Worm (Caenorhabditis elegans) whole organism, L3 larva: Measurements from ENCODE around the gene C14A11.6.

Source experiments
- lsy-12 ChIP-seq: sonication (generic microtip); optimal IDR thresholded peaks from 2 replicates; lab custom pipeline; 2016; ENCODE audit warnings: mild to moderate bottlenecking, missing genetic modification characterization, missing compliant biosample characterization
- mml-1 ChIP-seq: fragments of 150-350 bp; sonication (generic microtip); optimal IDR thresholded peaks from 3 replicates; lab custom pipeline; 2014; ENCODE audit warnings: missing biosample characterization, missing genetic modification characterization
- nhr-12 ChIP-seq: fragments of 150-350 bp; optimal IDR thresholded peaks from 2 replicates; lab custom pipeline; 2014; ENCODE audit warnings: missing biosample characterization, missing genetic modification characterization
- nhr-77 ChIP-seq: fragments of 150-350 bp; optimal IDR thresholded peaks from 2 replicates; lab custom pipeline; 2014; ENCODE audit warnings: missing biosample characterization, missing genetic modification characterization
- skn-1 ChIP-seq: fragments of 150-350 bp; optimal IDR thresholded peaks from 2 replicates; lab custom pipeline; 2014; ENCODE audit warnings: missing biosample characterization, missing genetic modification characterization
- unc-39 ChIP-seq: sonication (generic microtip); optimal IDR thresholded peaks from 4 replicates; lab custom pipeline; 2017; ENCODE audit warnings: missing biosample characterization, missing genetic modification characterization
- unc-62 ChIP-seq: fragments of 150-350 bp; sonication (generic microtip); optimal IDR thresholded peaks from 4 replicates; lab custom pipeline; 2014; ENCODE audit warnings: missing biosample characterization, missing genetic modification reagents, missing genetic modification characterization
- ztf-11 ChIP-seq: fragments of 150-350 bp; optimal IDR thresholded peaks from 2 replicates; lab custom pipeline; 2014; ENCODE audit warnings: missing biosample characterization, missing genetic modification characterization

ce11 chrX:2862372-2862771, 48.4 kb upstream of the C14A11.6 start, which contains the start of gene comt-1:
- TF ChIP-seq skn-1 (tag; lab: Kevin White, UChicago), result no peak
- TF ChIP-seq mml-1 (tag; lab: Kevin White, UChicago), result no peak
- no peak for TF ChIP-seq nhr-12 (tag; lab: Kevin White, UChicago)
- TF ChIP-seq nhr-77 (tag; lab: Kevin White, UChicago), result no peak
- no peak for TF ChIP-seq unc-39
- no peak for TF ChIP-seq unc-62 (GFP tag; lab: Kevin White, UChicago)
- TF ChIP-seq ztf-11 (tag; lab: Kevin White, UChicago), result no peak
- no peak for TF ChIP-seq lsy-12 (tag; lab: Kevin White, UChicago)
